Worm (Caenorhabditis elegans) whole organism, mixed stage, embryonic: ENCODE measurements around the gene T04A6.1.
A peak's percentile ranks its signal among the peaks of the same experiment; 100 is the strongest.

Experiments used
- M03D4.4 ChIP-seq: sonication (generic microtip); optimal IDR thresholded peaks from 2 replicates; lab custom pipeline; 2017; ENCODE audit warnings: mild to moderate bottlenecking, missing genetic modification characterization, missing compliant biosample characterization
- bed-3 ChIP-seq: fragments of 200-800 bp; sonication (Bioruptor generic); optimal IDR thresholded peaks from 3 replicates; lab custom pipeline; 2018; ENCODE audit warnings: mild to moderate bottlenecking, missing genetic modification characterization, moderate library complexity, missing compliant biosample characterization
- blmp-1 ChIP-seq: fragments of 150-350 bp; optimal IDR thresholded peaks from 2 replicates; lab custom pipeline; 2014; ENCODE audit warnings: missing biosample characterization, missing genetic modification characterization
- ceh-39 ChIP-seq: fragments of 150-350 bp; optimal IDR thresholded peaks from 2 replicates; lab custom pipeline; 2014; ENCODE audit warnings: missing biosample characterization, missing genetic modification characterization
- ceh-43 ChIP-seq: fragments of 200-800 bp; sonication (Bioruptor generic); optimal IDR thresholded peaks from 2 replicates; lab custom pipeline; 2018; ENCODE audit warnings: mild to moderate bottlenecking, missing genetic modification characterization, moderate library complexity, missing compliant biosample characterization
- ceh-83 ChIP-seq: fragments of 200-800 bp; sonication (Bioruptor generic); optimal IDR thresholded peaks from 2 replicates; lab custom pipeline; 2018; ENCODE audit warnings: mild to moderate bottlenecking, missing genetic modification characterization, missing compliant biosample characterization
- ces-1 ChIP-seq: fragments of 150-350 bp; optimal IDR thresholded peaks from 2 replicates; lab custom pipeline; 2014; ENCODE audit warnings: missing biosample characterization, missing genetic modification reagents, missing genetic modification characterization
- cnd-1 ChIP-seq: fragments of 200-800 bp; sonication (Bioruptor generic); optimal IDR thresholded peaks from 2 replicates; lab custom pipeline; 2018; ENCODE audit warnings: mild to moderate bottlenecking, missing genetic modification characterization, missing compliant biosample characterization
- drap-1 ChIP-seq: fragments of 200-800 bp; sonication (Bioruptor generic); optimal IDR thresholded peaks from 3 replicates; lab custom pipeline; 2018; ENCODE audit warnings: mild to moderate bottlenecking, missing genetic modification characterization, missing compliant biosample characterization
- elt-1 ChIP-seq: sonication (generic microtip); optimal IDR thresholded peaks from 2 replicates; lab custom pipeline; 2017; ENCODE audit warnings: missing genetic modification characterization, mild to moderate bottlenecking, missing compliant biosample characterization, antibody characterized with exemption, moderate library complexity, borderline replicate concordance; ENCODE audit not compliant: insufficient read depth
- elt-3 ChIP-seq: fragments of 150-350 bp; optimal IDR thresholded peaks from 2 replicates; lab custom pipeline; 2014; ENCODE audit warnings: missing biosample characterization, missing genetic modification characterization
- flh-1 ChIP-seq: fragments of 200-800 bp; sonication (Bioruptor generic); optimal IDR thresholded peaks from 2 replicates; lab custom pipeline; 2018; ENCODE audit warnings: mild to moderate bottlenecking, missing genetic modification characterization, moderate library complexity, missing compliant biosample characterization
- ham-2 ChIP-seq: fragments of 200-800 bp; sonication (Bioruptor generic); optimal IDR thresholded peaks from 2 replicates; lab custom pipeline; 2018; ENCODE audit warnings: mild to moderate bottlenecking, missing genetic modification characterization, missing compliant biosample characterization
- hlh-1 ChIP-seq: fragments of 150-350 bp; optimal IDR thresholded peaks from 2 replicates; lab custom pipeline; 2014; ENCODE audit warnings: missing biosample characterization, missing genetic modification reagents, missing genetic modification characterization
- lin-13 ChIP-seq: fragments of 150-350 bp; optimal IDR thresholded peaks from 2 replicates; lab custom pipeline; 2014; ENCODE audit warnings: missing biosample characterization, missing genetic modification characterization
- lin-32 ChIP-seq: fragments of 200-800 bp; sonication (Bioruptor generic); optimal IDR thresholded peaks from 2 replicates; lab custom pipeline; 2018; ENCODE audit warnings: mild to moderate bottlenecking, missing genetic modification characterization, missing compliant biosample characterization
- lsy-2 ChIP-seq: fragments of 150-350 bp; optimal IDR thresholded peaks from 2 replicates; lab custom pipeline; 2014; ENCODE audit warnings: missing biosample characterization, missing genetic modification characterization
- mab-5 ChIP-seq: fragments of 150-350 bp; optimal IDR thresholded peaks from 2 replicates; lab custom pipeline; 2014; ENCODE audit warnings: missing biosample characterization, missing genetic modification characterization
- mep-1 ChIP-seq: fragments of 150-350 bp; optimal IDR thresholded peaks from 2 replicates; lab custom pipeline; 2017; ENCODE audit warnings: missing biosample characterization, missing genetic modification reagents, missing genetic modification characterization, inconsistent platforms
- mls-2 ChIP-seq: sonication (generic microtip); optimal IDR thresholded peaks from 2 replicates; lab custom pipeline; 2016; ENCODE audit warnings: mild to moderate bottlenecking, missing genetic modification characterization, moderate library complexity, missing compliant biosample characterization
- nhr-12 ChIP-seq: fragments of 150-350 bp; optimal IDR thresholded peaks from 2 replicates; lab custom pipeline; 2014; ENCODE audit warnings: missing biosample characterization, missing genetic modification characterization
- nhr-2 ChIP-seq: fragments of 150-350 bp; optimal IDR thresholded peaks from 2 replicates; lab custom pipeline; 2014; ENCODE audit warnings: missing biosample characterization, missing genetic modification characterization
- nhr-237 ChIP-seq: fragments of 150-350 bp; optimal IDR thresholded peaks from 2 replicates; lab custom pipeline; 2014; ENCODE audit warnings: missing biosample characterization, missing genetic modification characterization
- nhr-28 ChIP-seq: fragments of 150-350 bp; optimal IDR thresholded peaks from 2 replicates; lab custom pipeline; 2014; ENCODE audit warnings: missing biosample characterization, missing genetic modification characterization
- nhr-76 ChIP-seq: sonication (generic microtip); optimal IDR thresholded peaks from 2 replicates; lab custom pipeline; 2017; ENCODE audit warnings: missing biosample characterization, missing genetic modification characterization
- pha-4 ChIP-seq: fragments of 150-350 bp; optimal IDR thresholded peaks from 2 replicates; lab custom pipeline; 2018; ENCODE audit warnings: missing biosample characterization, missing genetic modification reagents, missing genetic modification characterization
- sem-2 ChIP-seq: fragments of 200-800 bp; sonication (Bioruptor generic); optimal IDR thresholded peaks from 2 replicates; lab custom pipeline; 2018; ENCODE audit warnings: mild to moderate bottlenecking, missing genetic modification characterization, missing compliant biosample characterization
- snpc-4 ChIP-seq: fragments of 150-350 bp; optimal IDR thresholded peaks from 2 replicates; lab custom pipeline; 2014; ENCODE audit warnings: missing biosample characterization, missing genetic modification characterization
- sptf-1 ChIP-seq: sonication (generic microtip); optimal IDR thresholded peaks from 2 replicates; lab custom pipeline; 2017; ENCODE audit warnings: mild to moderate bottlenecking, missing genetic modification characterization, moderate library complexity, missing compliant biosample characterization
- tbx-8 ChIP-seq: fragments of 200-800 bp; sonication (Bioruptor generic); optimal IDR thresholded peaks from 2 replicates; lab custom pipeline; 2018; ENCODE audit warnings: mild to moderate bottlenecking, missing genetic modification characterization, moderate library complexity, missing compliant biosample characterization
- unc-120 ChIP-seq: sonication (generic microtip); optimal IDR thresholded peaks from 2 replicates; lab custom pipeline; 2017; ENCODE audit warnings: missing genetic modification characterization, missing compliant biosample characterization; ENCODE audit not compliant: poor library complexity, severe bottlenecking
- unc-39 ChIP-seq: fragments of 150-350 bp; optimal IDR thresholded peaks from 2 replicates; lab custom pipeline; 2014; ENCODE audit warnings: missing biosample characterization, missing genetic modification characterization
- unc-62 ChIP-seq: fragments of 150-350 bp; optimal IDR thresholded peaks from 2 replicates; lab custom pipeline; 2014; ENCODE audit warnings: missing biosample characterization, missing genetic modification reagents, missing genetic modification characterization
- zip-8 ChIP-seq: fragments of 150-350 bp; optimal IDR thresholded peaks from 2 replicates; lab custom pipeline; 2014; ENCODE audit warnings: missing biosample characterization, missing genetic modification characterization
- ztf-11 ChIP-seq: fragments of 150-350 bp; optimal IDR thresholded peaks from 2 replicates; lab custom pipeline; 2014; ENCODE audit warnings: missing biosample characterization, missing genetic modification characterization

The T04A6.1 gene

DNA sequence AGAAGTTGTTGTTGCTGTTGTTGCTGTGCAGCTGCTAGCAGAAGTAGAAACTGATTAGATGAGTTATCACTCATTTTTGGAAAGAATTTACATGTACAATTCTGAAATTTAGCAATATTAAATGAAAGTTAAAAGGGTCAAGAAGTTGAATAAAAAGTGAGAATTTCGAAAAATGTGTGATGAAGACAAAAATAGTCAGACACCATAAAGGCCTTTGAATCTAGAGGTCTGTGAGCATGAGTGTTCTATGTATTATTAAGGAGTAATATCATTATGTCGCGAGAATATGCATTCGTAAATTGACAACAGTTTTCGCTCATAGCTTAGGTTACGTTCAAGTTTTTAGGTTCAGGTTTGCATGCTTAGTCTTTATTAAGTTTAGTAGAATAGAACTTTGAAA is 39.6 kb downstream of the T04A6.1 start, which contains the start of gene baz-2:
TSS of gene baz-2 (minus strand) at position 101 of the 400 bp plus-strand sequence.
- TF ChIP-seq ces-1 (GFP tag; lab: Kevin White, UChicago) (peak; percentile 40), mep-1 (tag; lab: Kevin White, UChicago) (no peak)
- TF ChIP-seq, all 35 proteins: peak for 1

DNA sequence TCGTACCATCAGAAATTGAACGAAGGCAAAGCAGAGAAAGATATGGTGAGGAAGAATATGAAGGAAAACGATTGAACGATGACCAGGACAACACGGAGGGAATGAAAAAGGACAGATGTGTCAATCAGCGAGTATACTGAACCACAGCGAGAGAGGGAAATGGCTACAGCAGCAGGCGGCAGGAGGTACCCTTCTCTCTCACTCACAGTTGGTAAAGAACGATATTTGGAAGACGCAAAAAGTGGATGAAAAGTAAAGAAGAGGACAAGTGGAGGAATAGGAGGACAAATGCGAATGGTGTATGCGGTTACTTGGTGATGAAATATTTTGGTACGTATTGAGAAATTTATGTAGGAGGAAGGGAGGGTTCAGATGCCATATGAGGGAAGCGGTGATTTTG is 40.1 kb downstream of the T04A6.1 start, which contains the start of gene ZK783.7:
TSS of gene ZK783.7 (plus strand) at position 246 of the 400 bp plus-strand sequence.
- TF ChIP-seq sem-2 (no peak), unc-62 (GFP tag; lab: Kevin White, UChicago) (peak; percentile 34), cnd-1 (peak; percentile 10), hlh-1 (tag; lab: Kevin White, UChicago) (peak; percentile 23), bed-3 (no peak), snpc-4 (tag; lab: Kevin White, UChicago) (no peak), ztf-11 (tag; lab: Kevin White, UChicago) (no peak), nhr-237 (no peak), blmp-1 (no peak), flh-1 (GFP tag; lab: Kevin White, UChicago) (no peak), sptf-1 (tag; lab: Kevin White, UChicago) (no peak), tbx-8 (no peak), ceh-83 (GFP tag; lab: Kevin White, UChicago) (no peak), elt-1 (tag; lab: Kevin White, UChicago) (no peak), M03D4.4 (tag; lab: Kevin White, UChicago) (no peak)

DNA sequence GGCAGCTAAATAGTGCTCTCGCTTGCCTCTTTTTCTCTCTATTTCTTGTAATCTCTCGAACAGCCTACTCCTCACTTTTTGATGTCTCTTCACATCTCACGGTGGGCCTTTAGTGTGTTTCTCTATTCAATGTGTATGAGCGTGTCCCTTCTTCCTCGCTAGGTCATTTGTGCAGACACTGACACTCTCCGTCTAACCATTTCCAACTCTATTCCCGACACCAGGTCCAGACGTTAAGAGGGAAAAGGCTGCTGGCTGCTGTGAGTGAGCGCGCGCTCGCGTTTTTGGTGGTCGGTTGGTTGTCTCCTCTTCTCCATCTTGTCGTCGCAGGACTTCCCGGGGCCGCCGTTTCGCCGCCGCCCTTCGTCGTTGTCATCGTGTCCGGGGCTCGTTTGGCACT is 43.1 kb downstream of the T04A6.1 start:
- no peak for TF ChIP-seq nhr-76 (tag; lab: Kevin White, UChicago)
- TF ChIP-seq mep-1 (tag; lab: Kevin White, UChicago) = peak; percentile 21
- peak; percentile 47 for TF ChIP-seq nhr-2 (tag; lab: Kevin White, UChicago)
- TF ChIP-seq ham-2 (GFP tag; lab: Kevin White, UChicago) = peak; percentile 69
- no peak for TF ChIP-seq snpc-4 (tag; lab: Kevin White, UChicago)
- TF ChIP-seq drap-1 (GFP tag; lab: Kevin White, UChicago) = peak; percentile 61
- TF ChIP-seq hlh-1 (tag; lab: Kevin White, UChicago) = peak; percentile 58
- TF ChIP-seq ceh-83 (GFP tag; lab: Kevin White, UChicago) = peak; percentile 47
- TF ChIP-seq zip-8 = no peak
- no peak for TF ChIP-seq ceh-43 (GFP tag; lab: Kevin White, UChicago)
- peak; percentile 95 for TF ChIP-seq unc-120 (tag; lab: Kevin White, UChicago)
- no peak for TF ChIP-seq flh-1 (GFP tag; lab: Kevin White, UChicago)
- TF ChIP-seq M03D4.4 (tag; lab: Kevin White, UChicago) = peak; percentile 61
- TF ChIP-seq lsy-2 (tag; lab: Kevin White, UChicago) = peak; percentile 42
- TF ChIP-seq elt-1 (tag; lab: Kevin White, UChicago) = no peak
- peak; percentile 45 for TF ChIP-seq cnd-1
- TF ChIP-seq ces-1 (GFP tag; lab: Kevin White, UChicago) = peak; percentile 36
- TF ChIP-seq ztf-11 (tag; lab: Kevin White, UChicago) = peak; percentile 58
- no peak for TF ChIP-seq sem-2
- TF ChIP-seq mls-2 (tag; lab: Kevin White, UChicago) = peak; percentile 67
- no peak for TF ChIP-seq nhr-28 (tag; lab: Kevin White, UChicago)
- no peak for TF ChIP-seq mab-5
- TF ChIP-seq elt-3 (tag; lab: Kevin White, UChicago) = no peak
- no peak for TF ChIP-seq bed-3
- peak; percentile 78 for TF ChIP-seq unc-62 (GFP tag; lab: Kevin White, UChicago)
- peak; percentile 47 for TF ChIP-seq lin-32 (GFP tag; lab: Kevin White, UChicago)
- TF ChIP-seq ceh-39 = no peak
- TF ChIP-seq lin-13 (tag; lab: Kevin White, UChicago) = peak; percentile 20
- no peak for TF ChIP-seq nhr-237
- TF ChIP-seq unc-39 = no peak
- no peak for TF ChIP-seq blmp-1
- TF ChIP-seq pha-4 = peak; percentile 40
- no peak for TF ChIP-seq tbx-8
- TF ChIP-seq sptf-1 (tag; lab: Kevin White, UChicago) = peak; percentile 78
- TF ChIP-seq nhr-12 (tag; lab: Kevin White, UChicago) = no peak

DNA sequence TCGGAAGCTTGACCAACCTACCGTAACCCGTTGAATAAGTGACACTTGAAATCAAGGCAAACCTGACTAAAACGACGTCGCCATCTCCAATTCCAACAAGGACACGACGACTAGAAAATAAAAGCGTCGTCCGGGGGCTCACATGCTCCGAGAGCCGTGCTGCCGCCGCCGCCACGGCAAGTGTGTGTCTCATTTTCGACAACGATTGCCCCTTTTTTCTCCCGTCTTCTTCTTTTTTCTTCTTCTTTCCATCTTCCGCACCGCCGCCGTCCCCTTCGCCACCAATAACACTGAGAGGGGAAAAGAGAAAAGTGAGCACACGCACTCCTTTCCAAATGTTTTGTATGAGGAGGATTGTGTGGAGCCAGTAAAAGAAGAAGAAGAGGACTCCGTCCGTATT is 44.8 kb downstream of the T04A6.1 start:
- TF ChIP-seq nhr-237 (no peak), hlh-1 (tag; lab: Kevin White, UChicago) (no peak), mls-2 (tag; lab: Kevin White, UChicago) (no peak), mep-1 (tag; lab: Kevin White, UChicago) (no peak), blmp-1 (no peak), lsy-2 (tag; lab: Kevin White, UChicago) (no peak), M03D4.4 (tag; lab: Kevin White, UChicago) (no peak), sptf-1 (tag; lab: Kevin White, UChicago) (no peak), ztf-11 (tag; lab: Kevin White, UChicago) (no peak), nhr-12 (tag; lab: Kevin White, UChicago) (no peak)
